Fruit fly (Drosophila melanogaster): ENCODE data around the gene ghi.

- TF ChIP-seq CG9705 (GFP tag; optimal IDR thresholded peaks at IDR 0.05): no peak
- no peak for TF ChIP-seq Rel (GFP tag; optimal IDR thresholded peaks at IDR 0.05)
- TF ChIP-seq Rel (tag; optimal IDR thresholded peaks at IDR 0.05): peak; percentile 90
- no peak for TF ChIP-seq brk (GFP tag; optimal IDR thresholded peaks at IDR 0.05)
Measured at dm6 chr3L:9422135-9422534, 29.5 kb upstream of the ghi start.

All from whole organism, wandering third instar larva.